Worm (Caenorhabditis elegans) whole organism, L1 larva: Measurements from ENCODE around the gene C41G11.1.
A peak's percentile ranks its signal among the peaks of the same experiment; 100 is the strongest.

Experiments
- C16A3.4 ChIP-seq: fragments of 150-350 bp; optimal IDR thresholded peaks from 2 replicates; lab custom pipeline; 2014; ENCODE audit warnings: missing biosample characterization, missing genetic modification characterization
- C34B4.2 ChIP-seq: sonication (generic microtip); optimal IDR thresholded peaks from 2 replicates; lab custom pipeline; 2017; ENCODE audit warnings: mild to moderate bottlenecking, missing genetic modification characterization, missing compliant biosample characterization
- Y116A8C.19 ChIP-seq: sonication (generic microtip); optimal IDR thresholded peaks from 2 replicates; lab custom pipeline; 2016; ENCODE audit warnings: missing compliant biosample characterization, missing genetic modification characterization, borderline replicate concordance
- aha-1 ChIP-seq: fragments of 150-350 bp; optimal IDR thresholded peaks from 2 replicates; lab custom pipeline; 2014; ENCODE audit warnings: missing biosample characterization, missing genetic modification characterization
- aly-2 ChIP-seq: fragments of 150-350 bp; optimal IDR thresholded peaks from 2 replicates; lab custom pipeline; 2014; ENCODE audit warnings: missing biosample characterization, missing genetic modification characterization
- blmp-1 ChIP-seq: fragments of 150-350 bp; optimal IDR thresholded peaks from 2 replicates; lab custom pipeline; 2014; ENCODE audit warnings: missing biosample characterization, missing genetic modification characterization
- ceh-63 ChIP-seq: fragments of 200-800 bp; sonication (Bioruptor generic); optimal IDR thresholded peaks from 2 replicates; lab custom pipeline; 2018; ENCODE audit warnings: mild to moderate bottlenecking, missing genetic modification characterization, missing compliant biosample characterization
- ceh-88 ChIP-seq: fragments of 200-800 bp; sonication (Bioruptor generic); IDR thresholded peaks from 2 replicates; pipeline ENCODE4 v1.3.6; 2022; ENCODE audit warnings: missing genetic modification characterization, missing compliant biosample characterization
- dpl-1 ChIP-seq, 3 experiments: fragments of 150-350 bp in 2 of 3; sonication (generic microtip) in 1 of 3; optimal IDR thresholded peaks; 2 replicates each; lab custom pipeline; 2014 to 2017; ENCODE audit warnings: missing biosample characterization in 3 of 3, missing genetic modification characterization in 3 of 3, missing genetic modification reagents in 3 of 3
- efl-1 ChIP-seq, 4 experiments: fragments of 150-350 bp; optimal IDR thresholded peaks in 3 of 4; peaks in 1 of 4; 1 replicate in 1 of 4; 2 replicates in 3 of 4; lab custom pipeline; 2014; ENCODE audit warnings: missing biosample characterization in 2 of 4, missing genetic modification characterization in 2 of 4, missing genetic modification reagents in 2 of 4
- elt-2 ChIP-seq: sonication (generic microtip); optimal IDR thresholded peaks from 2 replicates; lab custom pipeline; 2016; ENCODE audit warnings: missing genetic modification characterization, mild to moderate bottlenecking, inconsistent platforms, missing compliant biosample characterization, missing genetic modification reagents
- elt-3 ChIP-seq, 6 experiments: fragments of 150-350 bp in 1 of 6; sonication (generic microtip); optimal IDR thresholded peaks; 2 replicates each; lab custom pipeline; 2017 to 2018; ENCODE audit warnings: missing biosample characterization in 6 of 6, missing genetic modification characterization in 6 of 6, inconsistent platforms in 1 of 6
- fkh-10 ChIP-seq: sonication (generic microtip); optimal IDR thresholded peaks from 2 replicates; lab custom pipeline; 2017; ENCODE audit warnings: missing biosample characterization, missing genetic modification reagents, missing genetic modification characterization
- fos-1 ChIP-seq: fragments of 150-350 bp; optimal IDR thresholded peaks from 2 replicates; lab custom pipeline; 2014; ENCODE audit warnings: missing biosample characterization, missing genetic modification characterization
- hlh-17 ChIP-seq: fragments of 200-800 bp; sonication (Bioruptor generic); optimal IDR thresholded peaks from 2 replicates; lab custom pipeline; 2018; ENCODE audit warnings: missing genetic modification characterization, mild to moderate bottlenecking, missing compliant biosample characterization, moderate library complexity, borderline replicate concordance
- hpl-2 ChIP-seq: fragments of 150-350 bp; optimal IDR thresholded peaks from 2 replicates; lab custom pipeline; 2014; ENCODE audit warnings: missing biosample characterization, missing genetic modification reagents, missing genetic modification characterization
- jun-1 ChIP-seq: fragments of 150-350 bp; optimal IDR thresholded peaks from 2 replicates; lab custom pipeline; 2014; ENCODE audit warnings: missing biosample characterization, missing genetic modification reagents, missing genetic modification characterization
- lin-13 ChIP-seq: fragments of 150-350 bp; optimal IDR thresholded peaks from 2 replicates; lab custom pipeline; 2014; ENCODE audit warnings: missing biosample characterization, missing genetic modification reagents, missing genetic modification characterization
- lin-14 ChIP-seq: fragments of 200-800 bp; sonication (Bioruptor generic); optimal IDR thresholded peaks from 2 replicates; lab custom pipeline; 2018; ENCODE audit warnings: mild to moderate bottlenecking, missing genetic modification characterization, moderate library complexity, missing compliant biosample characterization
- lin-15B ChIP-seq: fragments of 150-350 bp; sonication (generic microtip); optimal IDR thresholded peaks from 3 replicates; lab custom pipeline; 2014; ENCODE audit warnings: missing biosample characterization, missing genetic modification characterization
- lin-35 ChIP-seq, 2 experiments: fragments of 150-350 bp; optimal IDR thresholded peaks; 2 replicates each; lab custom pipeline; 2014; ENCODE audit warnings: missing biosample characterization in 2 of 2, missing genetic modification characterization in 2 of 2, missing genetic modification reagents in 2 of 2
- lir-3 ChIP-seq: sonication (generic microtip); optimal IDR thresholded peaks from 2 replicates; lab custom pipeline; 2016; ENCODE audit warnings: mild to moderate bottlenecking, missing genetic modification characterization, moderate library complexity, missing compliant biosample characterization; ENCODE audit not compliant: poor library complexity
- lsy-2 ChIP-seq, 2 experiments: fragments of 150-350 bp; optimal IDR thresholded peaks; 2 replicates each; lab custom pipeline; 2014; ENCODE audit warnings: missing biosample characterization in 2 of 2, missing genetic modification characterization in 2 of 2
- mab-9 ChIP-seq: fragments of 200-800 bp; sonication (Bioruptor generic); IDR thresholded peaks from 2 replicates; pipeline ENCODE4 v1.3.6; 2022; ENCODE audit warnings: missing genetic modification reagents, missing genetic modification characterization, missing compliant biosample characterization
- mdl-1 ChIP-seq, 2 experiments: fragments of 150-350 bp; optimal IDR thresholded peaks; 2 replicates each; lab custom pipeline; 2014 to 2017; ENCODE audit warnings: missing biosample characterization in 2 of 2, missing genetic modification characterization in 2 of 2, inconsistent platforms in 1 of 2
- mep-1 ChIP-seq: fragments of 150-350 bp; optimal IDR thresholded peaks from 2 replicates; lab custom pipeline; 2014; ENCODE audit warnings: missing biosample characterization, missing genetic modification characterization
- nhr-11 ChIP-seq: fragments of 150-350 bp; optimal IDR thresholded peaks from 2 replicates; lab custom pipeline; 2014; ENCODE audit warnings: missing biosample characterization, missing genetic modification characterization
- nhr-20 ChIP-seq: sonication (generic microtip); optimal IDR thresholded peaks from 2 replicates; lab custom pipeline; 2016; ENCODE audit warnings: mild to moderate bottlenecking, missing genetic modification characterization, missing compliant biosample characterization
- nhr-237 ChIP-seq: fragments of 150-350 bp; optimal IDR thresholded peaks from 2 replicates; lab custom pipeline; 2014; ENCODE audit warnings: missing biosample characterization, missing genetic modification characterization
- nhr-71 ChIP-seq: sonication (generic microtip); optimal IDR thresholded peaks from 2 replicates; lab custom pipeline; 2016; ENCODE audit warnings: mild to moderate bottlenecking, missing genetic modification characterization, moderate library complexity, missing compliant biosample characterization
- nhr-76 ChIP-seq: sonication (generic microtip); optimal IDR thresholded peaks from 2 replicates; lab custom pipeline; 2017; ENCODE audit warnings: missing biosample characterization, missing genetic modification characterization
- nhr-77 ChIP-seq: fragments of 150-350 bp; optimal IDR thresholded peaks from 2 replicates; lab custom pipeline; 2014; ENCODE audit warnings: missing biosample characterization, missing genetic modification characterization
- nhr-84 ChIP-seq: sonication (generic microtip); optimal IDR thresholded peaks from 2 replicates; lab custom pipeline; 2017; ENCODE audit warnings: missing biosample characterization, missing genetic modification characterization
- nhr-85 ChIP-seq: sonication (generic microtip); peaks from one replicate; lab custom pipeline; 2016; ENCODE audit warnings: missing genetic modification characterization, inconsistent platforms, missing compliant biosample characterization
- nhr-90 ChIP-seq: sonication (generic microtip); optimal IDR thresholded peaks from 2 replicates; lab custom pipeline; 2016; ENCODE audit warnings: mild to moderate bottlenecking, missing genetic modification characterization, missing compliant biosample characterization; ENCODE audit not compliant: poor library complexity
- pax-3 ChIP-seq: fragments of 200-800 bp; sonication (Bioruptor generic); optimal IDR thresholded peaks from 2 replicates; lab custom pipeline; 2018; ENCODE audit warnings: mild to moderate bottlenecking, missing genetic modification characterization, moderate library complexity, missing compliant biosample characterization
- rnt-1 ChIP-seq: sonication (generic microtip); optimal IDR thresholded peaks from 2 replicates; lab custom pipeline; 2016; ENCODE audit warnings: mild to moderate bottlenecking, missing genetic modification characterization, moderate library complexity, missing compliant biosample characterization
- skn-1 ChIP-seq: fragments of 150-350 bp; optimal IDR thresholded peaks from 2 replicates; lab custom pipeline; 2014; ENCODE audit warnings: missing biosample characterization, missing genetic modification characterization
- snpc-4 ChIP-seq: fragments of 150-350 bp; optimal IDR thresholded peaks from 2 replicates; lab custom pipeline; 2014; ENCODE audit warnings: missing biosample characterization, missing genetic modification characterization
- snu-23 ChIP-seq: sonication (generic microtip); optimal IDR thresholded peaks from 2 replicates; lab custom pipeline; 2016; ENCODE audit warnings: missing genetic modification characterization, missing compliant biosample characterization
- sup-37 ChIP-seq: fragments of 200-800 bp; sonication (Bioruptor generic); optimal IDR thresholded peaks from 2 replicates; lab custom pipeline; 2018; ENCODE audit warnings: mild to moderate bottlenecking, missing genetic modification characterization, missing compliant biosample characterization
- unc-30 ChIP-seq: sonication (generic microtip); optimal IDR thresholded peaks from 2 replicates; lab custom pipeline; 2017; ENCODE audit warnings: missing biosample characterization, missing genetic modification characterization
- unc-62 ChIP-seq: fragments of 150-350 bp; optimal IDR thresholded peaks from 2 replicates; lab custom pipeline; 2014; ENCODE audit warnings: missing biosample characterization, missing genetic modification reagents, missing genetic modification characterization
- vab-15 ChIP-seq: sonication (generic microtip); optimal IDR thresholded peaks from 2 replicates; lab custom pipeline; 2017; ENCODE audit warnings: missing genotype, mild to moderate bottlenecking, missing genetic modification characterization, missing compliant biosample characterization

C41G11.1 gene

DNA sequence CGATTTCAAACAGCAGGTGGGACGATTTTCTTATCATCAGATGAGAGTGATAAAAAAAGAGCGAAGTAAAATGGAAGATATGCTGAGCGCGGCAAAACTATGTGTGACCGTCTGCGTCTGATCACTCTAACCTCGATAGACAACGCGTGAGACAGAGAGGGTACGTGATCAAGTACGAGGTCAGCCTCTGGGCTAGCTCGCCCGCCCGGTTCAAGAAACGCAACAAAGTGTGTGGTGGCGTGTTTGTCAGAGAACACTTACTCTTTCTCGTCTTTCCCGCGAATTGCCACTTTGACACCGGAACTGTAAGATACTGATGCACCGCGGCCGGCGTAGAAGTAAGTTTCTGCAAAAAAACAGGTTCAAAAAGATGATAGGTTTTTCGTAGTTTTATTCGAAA, 23.8 kb downstream of the C41G11.1 start (continued):
- TF ChIP-seq lin-14 (GFP tag; lab: Kevin White, UChicago) (peak; percentile 90), lir-3 (no peak), fkh-10 (GFP tag; lab: Kevin White, UChicago) (no peak), Y116A8C.19 (tag; lab: Kevin White, UChicago) (no peak), sup-37 (GFP tag; lab: Kevin White, UChicago) (no peak), ceh-88 (GFP tag; lab: Robert Waterston, UW) (no peak), nhr-90 (tag; lab: Kevin White, UChicago) (peak; percentile 73), nhr-76 (tag; lab: Kevin White, UChicago) (no peak), blmp-1 (tag; lab: Kevin White, UChicago) (peak; percentile 32), C16A3.4 (tag; lab: Kevin White, UChicago) (peak; percentile 22), mdl-1 (tag; optimal IDR thresholded peaks at IDR 0.05; lab: Kevin White, UChicago) (peak in 1 of 2 experiments; percentile 77), hpl-2 (GFP tag; lab: Kevin White, UChicago) (no peak), dpl-1 (GFP tag; optimal IDR thresholded peaks at IDR 0.05; lab: Kevin White, UChicago) (peak in 1 of 3 experiments; percentile 18), nhr-237 (tag; lab: Kevin White, UChicago) (peak; percentile 10), lin-13 (GFP tag; lab: Kevin White, UChicago) (no peak), C34B4.2 (tag; lab: Kevin White, UChicago) (no peak), elt-2 (tag; lab: Kevin White, UChicago) (peak; percentile 81), aly-2 (tag; lab: Kevin White, UChicago) (no peak), pax-3 (no peak), nhr-11 (no peak), mab-9 (GFP tag; lab: Robert Waterston, UW) (no peak), skn-1 (tag; lab: Kevin White, UChicago) (no peak), unc-62 (GFP tag; lab: Kevin White, UChicago) (no peak), rnt-1 (tag; lab: Kevin White, UChicago) (peak; percentile 51), nhr-77 (tag; lab: Kevin White, UChicago) (peak; percentile 49), vab-15 (tag; lab: Kevin White, UChicago) (no peak), lin-35 (GFP tag; optimal IDR thresholded peaks at IDR 0.05; lab: Kevin White, UChicago) (peak in 1 of 2 experiments; percentile 63), aha-1 (tag; lab: Kevin White, UChicago) (no peak), snpc-4 (no peak), jun-1 (tag; lab: Kevin White, UChicago) (no peak), hlh-17 (GFP tag; lab: Kevin White, UChicago) (no peak), unc-30 (tag; lab: Kevin White, UChicago) (no peak), fos-1 (tag; lab: Kevin White, UChicago) (no peak), nhr-71 (tag; lab: Kevin White, UChicago) (peak; percentile 78), nhr-84 (tag; lab: Kevin White, UChicago) (no peak), elt-3 (tag; optimal IDR thresholded peaks at IDR 0.05; lab: Kevin White, UChicago) (peak; percentile 2 to 77 (median 38)), lsy-2 (tag; optimal IDR thresholded peaks at IDR 0.05; lab: Kevin White, UChicago) (peak in 1 of 2 experiments; percentile 39), lin-15B (tag; lab: Kevin White, UChicago) (no peak), ceh-63 (GFP tag; lab: Kevin White, UChicago) (no peak), nhr-85 (tag; lab: Kevin White, UChicago) (peak; percentile 95), nhr-20 (tag; lab: Kevin White, UChicago) (peak; percentile 80), mep-1 (tag; lab: Kevin White, UChicago) (no peak)

DNA sequence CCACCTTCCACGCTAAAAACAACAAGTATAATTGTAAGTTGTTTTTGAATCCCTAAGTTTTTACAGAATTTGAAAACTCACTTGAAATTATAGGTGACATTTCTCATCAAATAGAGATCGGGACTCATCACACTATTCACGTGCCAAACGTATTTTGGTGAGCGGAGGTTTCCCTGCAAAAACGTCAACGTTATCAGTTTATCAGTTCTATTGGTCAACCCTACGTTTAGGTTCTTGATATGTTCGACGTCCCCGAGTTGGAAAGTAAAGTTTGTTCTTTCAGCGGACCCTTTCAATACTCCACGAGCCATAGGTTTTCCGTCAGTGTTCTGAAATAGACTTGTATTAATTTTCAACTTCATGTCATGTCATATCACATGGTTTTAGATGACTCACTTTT, 24.6 kb downstream of the C41G11.1 start:
- TF ChIP-seq lin-35 (GFP tag; optimal IDR thresholded peaks at IDR 0.05; lab: Kevin White, UChicago): peak in 1 of 2 experiments; percentile 12
- TF ChIP-seq elt-2 (tag; lab: Kevin White, UChicago): peak; percentile 2
- no peak for TF ChIP-seq efl-1 (optimal IDR thresholded peaks at IDR 0.05; lab: Kevin White, UChicago)
- TF ChIP-seq efl-1 (GFP tag; optimal IDR thresholded peaks at IDR 0.05 in 1 of 2; lab: Kevin White, UChicago): peak in 1 of 2 experiments; percentile 90
- no peak for TF ChIP-seq Y116A8C.19 (tag; lab: Kevin White, UChicago)
- no peak for TF ChIP-seq snu-23 (GFP tag; lab: Kevin White, UChicago)
- TF ChIP-seq nhr-71 (tag; lab: Kevin White, UChicago): peak; percentile 2
- TF ChIP-seq, all 84 proteins: peak for 4
